Worm (Caenorhabditis elegans): ENCODE results near the gene cest-1.1.

The cest-1.1 gene

DNA sequence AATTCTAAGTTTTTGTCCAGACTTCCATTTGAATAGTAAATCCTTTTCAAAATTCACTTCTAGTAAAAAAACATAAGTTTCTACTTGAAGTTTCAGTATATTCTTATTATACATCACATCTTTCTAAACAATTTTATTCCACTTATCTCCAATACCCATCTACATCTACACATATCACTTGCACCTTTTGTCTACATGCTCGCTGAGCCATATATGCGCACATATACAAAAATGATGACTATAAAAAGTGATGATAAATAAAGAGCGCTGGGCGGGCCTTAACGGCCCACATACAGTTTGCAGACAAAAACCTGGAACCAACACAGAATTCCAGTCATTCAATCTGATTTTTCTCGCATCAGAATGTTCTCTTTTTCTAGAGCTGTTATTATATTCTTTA is 10.1 kb downstream of the cest-1.1 start, which contains the start of gene AH10.2:
Gene AH10.2, plus strand, starts transcription at position 301 of the 400 bp plus-strand sequence.
- TF ChIP-seq flt-1 (GFP tag; IDR thresholded peaks at IDR 0.05), result no peak
- TF ChIP-seq aly-1 (tag; optimal IDR thresholded peaks at IDR 0.05), result no peak
- no peak for TF ChIP-seq ama-1 (optimal IDR thresholded peaks at IDR 0.05)
- no peak for TF ChIP-seq scrt-1 (GFP tag; IDR thresholded peaks at IDR 0.05)
- TF ChIP-seq hmg-4 (GFP tag; optimal IDR thresholded peaks at IDR 0.05), result no peak
- TF ChIP-seq sea-1 (GFP tag; conservative IDR thresholded peaks at IDR 0.05), result no peak
- no peak for TF ChIP-seq tra-4 (tag; optimal IDR thresholded peaks at IDR 0.05)
- no peak for TF ChIP-seq F13C5.2 (tag; optimal IDR thresholded peaks at IDR 0.05)
- TF ChIP-seq hmbx-1 (tag; optimal IDR thresholded peaks at IDR 0.05), result no peak
- no peak for TF ChIP-seq ceh-36 (tag; optimal IDR thresholded peaks at IDR 0.05)
- no peak for TF ChIP-seq B0310.2 (tag; optimal IDR thresholded peaks at IDR 0.05)
- no peak for TF ChIP-seq ets-7 (tag; optimal IDR thresholded peaks at IDR 0.05)
- no peak for TF ChIP-seq tbx-37 (GFP tag; conservative IDR thresholded peaks at IDR 0.05)
- no peak for TF ChIP-seq tbx-11 (GFP tag; IDR thresholded peaks at IDR 0.05)
- TF ChIP-seq pes-1 (GFP tag; IDR thresholded peaks at IDR 0.05), result no peak
- no peak for TF ChIP-seq ceh-13 (GFP tag; optimal IDR thresholded peaks at IDR 0.05)

- TF ChIP-seq ceh-13 (GFP tag; optimal IDR thresholded peaks at IDR 0.05) (no peak), ets-7 (tag; optimal IDR thresholded peaks at IDR 0.05) (no peak)
These were observed 12.9 kb downstream of the cest-1.1 start for ce11 chrV:14153615-14154014.

DNA sequence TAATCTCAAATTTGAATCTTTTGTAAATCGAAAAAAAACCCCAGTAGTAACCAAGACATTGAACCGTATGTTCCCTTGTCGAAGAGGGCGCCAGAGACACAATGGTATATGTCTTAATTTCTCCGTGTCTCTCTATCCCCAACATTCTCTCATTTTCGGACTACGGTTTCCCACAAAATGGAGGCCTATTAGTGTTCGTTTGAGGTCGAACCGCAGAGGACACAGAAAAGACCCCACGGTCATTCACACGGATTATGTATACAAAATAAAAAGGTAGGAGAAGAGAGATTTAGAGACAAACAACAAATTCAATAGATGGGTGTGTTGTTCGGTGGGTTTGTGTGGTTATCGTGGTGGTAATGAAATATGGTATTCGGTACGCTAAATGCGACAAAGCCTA is 15.6 kb downstream of the cest-1.1 start:
- TF ChIP-seq pes-1 (GFP tag; IDR thresholded peaks at IDR 0.05) (no peak), ets-7 (tag; optimal IDR thresholded peaks at IDR 0.05) (no peak), flt-1 (GFP tag; IDR thresholded peaks at IDR 0.05) (no peak), F13C5.2 (tag; optimal IDR thresholded peaks at IDR 0.05) (no peak)

DNA sequence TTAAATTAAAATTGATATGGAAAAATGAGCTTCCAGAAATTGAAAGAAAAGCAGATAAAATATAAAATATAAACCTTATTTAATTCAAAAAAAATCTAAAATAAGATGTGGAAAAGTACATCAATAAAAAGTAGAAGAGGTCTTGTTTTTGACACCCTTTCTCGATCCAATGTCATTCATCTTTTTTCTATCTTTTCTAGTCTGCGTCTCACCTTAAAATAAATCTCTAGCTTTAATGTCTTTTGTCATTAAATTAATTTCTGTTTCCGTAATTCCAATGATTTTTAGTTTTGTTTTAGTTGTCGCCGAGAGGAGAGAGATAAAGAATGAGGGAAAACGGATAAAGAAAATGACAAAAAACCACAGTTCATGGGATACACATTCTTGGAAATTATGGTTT is 17.4 kb downstream of the cest-1.1 start:
- no peak for TF ChIP-seq tbx-11 (GFP tag; IDR thresholded peaks at IDR 0.05)
- no peak for TF ChIP-seq F13C5.2 (tag; optimal IDR thresholded peaks at IDR 0.05)
- no peak for TF ChIP-seq ceh-13 (GFP tag; optimal IDR thresholded peaks at IDR 0.05)
- no peak for TF ChIP-seq sea-1 (GFP tag; conservative IDR thresholded peaks at IDR 0.05)
- no peak for TF ChIP-seq tra-4 (tag; optimal IDR thresholded peaks at IDR 0.05)
- TF ChIP-seq hnd-1 (tag; optimal IDR thresholded peaks at IDR 0.05), result no peak
- no peak for TF ChIP-seq B0310.2 (tag; optimal IDR thresholded peaks at IDR 0.05)
- no peak for TF ChIP-seq tbx-37 (GFP tag; conservative IDR thresholded peaks at IDR 0.05)
- no peak for TF ChIP-seq flt-1 (GFP tag; IDR thresholded peaks at IDR 0.05)
- no peak for TF ChIP-seq pes-1 (GFP tag; IDR thresholded peaks at IDR 0.05)
- no peak for TF ChIP-seq ceh-36 (tag; optimal IDR thresholded peaks at IDR 0.05)
- TF ChIP-seq scrt-1 (GFP tag; IDR thresholded peaks at IDR 0.05), result no peak
- TF ChIP-seq hmg-4 (GFP tag; optimal IDR thresholded peaks at IDR 0.05), result no peak
- no peak for TF ChIP-seq aly-1 (tag; optimal IDR thresholded peaks at IDR 0.05)
- no peak for TF ChIP-seq ama-1 (optimal IDR thresholded peaks at IDR 0.05)
- TF ChIP-seq hmbx-1 (tag; optimal IDR thresholded peaks at IDR 0.05), result no peak
- TF ChIP-seq ets-7 (tag; optimal IDR thresholded peaks at IDR 0.05), result no peak

DNA sequence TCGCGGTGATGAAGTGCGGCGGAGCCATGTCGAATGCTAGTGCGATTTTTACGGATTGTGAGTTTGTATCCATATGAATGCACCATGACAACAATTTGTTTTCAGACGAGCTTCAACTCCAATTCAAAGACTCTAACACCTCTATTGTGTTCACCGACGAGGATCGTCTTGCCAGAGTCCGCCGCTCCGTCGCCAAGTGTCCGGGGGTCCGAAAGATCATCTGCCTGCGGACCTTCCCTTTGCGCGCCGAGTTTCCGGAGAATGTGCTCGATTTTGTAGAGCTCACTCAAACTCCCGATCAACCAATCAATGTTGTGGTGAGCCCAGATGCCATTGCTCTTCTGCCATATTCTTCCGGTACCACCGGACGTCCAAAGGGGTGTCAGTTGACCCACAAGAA is 19.4 kb downstream of the cest-1.1 start:
- no peak for TF ChIP-seq scrt-1 (GFP tag; IDR thresholded peaks at IDR 0.05)
- TF ChIP-seq sea-1 (GFP tag; conservative IDR thresholded peaks at IDR 0.05), result no peak
- TF ChIP-seq tra-4 (tag; optimal IDR thresholded peaks at IDR 0.05), result no peak
- no peak for TF ChIP-seq ceh-13 (GFP tag; optimal IDR thresholded peaks at IDR 0.05)

ce11 chrV:14146199-14146598 is 20.3 kb downstream of the cest-1.1 start, which contains the start of gene acs-10:
Gene acs-10 (plus strand): TSS chrV:14146499.
- TF ChIP-seq hnd-1 (tag; optimal IDR thresholded peaks at IDR 0.05) (no peak), hmg-4 (GFP tag; optimal IDR thresholded peaks at IDR 0.05) (no peak), pes-1 (GFP tag; IDR thresholded peaks at IDR 0.05) (no peak), tbx-37 (GFP tag; conservative IDR thresholded peaks at IDR 0.05) (no peak), hmbx-1 (tag; optimal IDR thresholded peaks at IDR 0.05) (no peak), tra-4 (tag; optimal IDR thresholded peaks at IDR 0.05) (no peak), aly-1 (tag; optimal IDR thresholded peaks at IDR 0.05) (no peak), ets-7 (tag; optimal IDR thresholded peaks at IDR 0.05) (no peak), sea-1 (GFP tag; conservative IDR thresholded peaks at IDR 0.05) (no peak), ceh-36 (tag; optimal IDR thresholded peaks at IDR 0.05) (no peak), scrt-1 (GFP tag; IDR thresholded peaks at IDR 0.05) (no peak), flt-1 (GFP tag; IDR thresholded peaks at IDR 0.05) (no peak), B0310.2 (tag; optimal IDR thresholded peaks at IDR 0.05) (no peak), F13C5.2 (tag; optimal IDR thresholded peaks at IDR 0.05) (no peak), ama-1 (optimal IDR thresholded peaks at IDR 0.05) (no peak)

DNA sequence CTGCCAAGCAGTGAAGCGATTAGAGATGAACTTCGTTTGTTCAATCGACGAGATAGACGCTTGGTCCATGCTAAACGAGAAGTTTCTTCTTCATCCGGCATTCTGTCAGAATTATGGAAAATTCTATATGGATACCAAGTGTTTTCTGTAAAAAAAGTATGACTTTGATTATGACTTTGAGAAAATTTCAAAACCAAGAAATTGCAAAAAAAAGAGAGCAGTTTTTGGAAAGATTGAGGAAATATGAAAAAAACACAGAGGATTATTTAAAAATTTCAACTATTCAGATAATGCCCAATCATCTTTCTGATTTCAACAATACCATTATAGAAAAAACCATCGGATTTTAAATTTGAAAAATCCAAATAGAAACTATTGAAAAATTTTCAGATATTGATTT is 21.3 kb downstream of the cest-1.1 start, which contains the start of gene par-1:
Gene par-1, minus strand, starts transcription at position 101 of the 400 bp plus-strand sequence.
- no peak for TF ChIP-seq flt-1 (GFP tag; IDR thresholded peaks at IDR 0.05)
- no peak for TF ChIP-seq ets-7 (tag; optimal IDR thresholded peaks at IDR 0.05)
- no peak for TF ChIP-seq aly-1 (tag; optimal IDR thresholded peaks at IDR 0.05)
- TF ChIP-seq tbx-11 (GFP tag; IDR thresholded peaks at IDR 0.05), result no peak
- no peak for TF ChIP-seq sea-1 (GFP tag; conservative IDR thresholded peaks at IDR 0.05)
- TF ChIP-seq ceh-13 (GFP tag; optimal IDR thresholded peaks at IDR 0.05), result no peak
- no peak for TF ChIP-seq hmg-4 (GFP tag; optimal IDR thresholded peaks at IDR 0.05)
- TF ChIP-seq B0310.2 (tag; optimal IDR thresholded peaks at IDR 0.05), result no peak
- no peak for TF ChIP-seq scrt-1 (GFP tag; IDR thresholded peaks at IDR 0.05)
- TF ChIP-seq ceh-36 (tag; optimal IDR thresholded peaks at IDR 0.05), result no peak
- TF ChIP-seq pes-1 (GFP tag; IDR thresholded peaks at IDR 0.05), result no peak

- no peak for TF ChIP-seq tbx-11 (GFP tag; IDR thresholded peaks at IDR 0.05)
- no peak for TF ChIP-seq hnd-1 (tag; optimal IDR thresholded peaks at IDR 0.05)
- TF ChIP-seq scrt-1 (GFP tag; IDR thresholded peaks at IDR 0.05), result no peak
These were observed 22.9 kb downstream of the cest-1.1 start for ce11 chrV:14143634-14144033.

Data from whole organism, early embryonic.